Worm (Caenorhabditis elegans): Measurements from ENCODE around the gene ZK688.5.

The ZK688.5 gene

DNA sequence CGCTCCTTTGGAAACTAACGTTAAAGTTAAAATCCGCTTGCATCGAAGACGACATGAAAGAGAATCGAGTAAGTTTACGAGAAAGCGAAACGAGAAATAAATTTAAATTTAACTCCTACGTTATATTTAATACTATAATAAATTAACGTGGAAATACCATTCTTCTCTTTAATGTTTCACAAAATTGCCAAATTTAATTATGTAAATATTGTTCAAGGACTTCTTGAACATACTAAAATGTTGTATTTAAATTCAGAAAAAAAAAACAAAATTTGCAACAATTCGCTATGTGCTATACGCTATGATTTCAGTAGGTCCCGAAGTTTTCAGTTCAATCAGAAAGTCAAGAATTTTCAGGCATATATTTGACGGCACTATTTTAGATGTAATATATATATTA, 5.5 kb upstream of the ZK688.5 start, which contains the start of gene ZK688.10:
Gene ZK688.10, minus strand, starts transcription at position 101 of the 400 bp plus-strand sequence.
- TF ChIP-seq aha-1 (tag; optimal IDR thresholded peaks at IDR 0.05) (no peak), hlh-4 (tag; optimal IDR thresholded peaks at IDR 0.05) (no peak), egl-13 (tag; optimal IDR thresholded peaks at IDR 0.05) (no peak), nhr-47 (tag; optimal IDR thresholded peaks at IDR 0.05) (no peak), elt-3 (tag; optimal IDR thresholded peaks at IDR 0.05) (no peak), efl-3 (GFP tag; optimal IDR thresholded peaks at IDR 0.05) (no peak), nhr-237 (tag; optimal IDR thresholded peaks at IDR 0.05) (no peak), sup-37 (GFP tag; optimal IDR thresholded peaks at IDR 0.05) (no peak), nhr-28 (tag; optimal IDR thresholded peaks at IDR 0.05) (no peak), F16B12.6 (tag; optimal IDR thresholded peaks at IDR 0.05) (no peak), unc-86 (tag; optimal IDR thresholded peaks at IDR 0.05) (no peak), lin-13 (GFP tag; optimal IDR thresholded peaks at IDR 0.05) (no peak)

DNA sequence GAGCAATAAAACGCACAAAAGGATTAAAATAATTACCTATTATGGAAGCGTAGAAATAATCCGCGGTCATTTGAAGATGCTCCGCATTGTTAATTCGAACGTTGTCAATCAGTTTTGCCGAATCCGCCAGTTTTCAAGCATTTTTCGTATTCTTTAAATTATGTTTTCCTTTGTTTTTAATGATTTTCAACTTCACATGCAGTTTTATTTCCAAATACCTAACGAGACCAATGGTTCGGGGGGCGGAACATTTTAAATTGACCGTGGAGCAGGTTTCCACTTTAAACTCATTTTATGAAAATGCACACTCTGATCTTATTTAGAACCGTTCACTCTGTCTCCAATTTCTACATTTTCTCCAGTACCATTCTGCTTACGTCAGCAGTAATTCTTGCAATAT, 3.3 kb upstream of the ZK688.5 start, which contains the start of gene ZK688.4:
Gene ZK688.4, plus strand, starts transcription at position 301 of the 400 bp plus-strand sequence.
- no peak for TF ChIP-seq dsc-1 (tag; optimal IDR thresholded peaks at IDR 0.05)
- no peak for TF ChIP-seq nhr-12 (tag; optimal IDR thresholded peaks at IDR 0.05)
- no peak for TF ChIP-seq aha-1 (tag; optimal IDR thresholded peaks at IDR 0.05)

DNA sequence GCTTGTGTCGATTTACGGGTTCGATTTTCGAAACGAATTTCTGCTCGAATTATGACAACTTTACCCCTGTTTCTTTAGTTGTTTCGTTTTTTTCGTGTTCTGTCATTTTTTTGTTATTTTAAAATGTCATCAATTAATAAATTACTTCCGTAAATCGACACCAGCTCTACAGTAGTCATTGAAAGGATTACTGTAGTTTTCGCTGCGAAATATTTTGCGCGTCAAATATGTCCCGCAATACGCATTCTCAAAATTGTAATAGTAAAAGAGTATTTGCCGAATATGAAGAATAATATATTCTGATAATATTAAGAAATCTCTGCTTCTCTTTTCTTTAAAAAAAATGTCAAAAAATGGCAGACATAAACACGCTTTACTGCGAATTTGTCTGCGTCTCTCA, 1.8 kb upstream of the ZK688.5 start:
- no peak for TF ChIP-seq efl-1 (optimal IDR thresholded peaks at IDR 0.05)
- peak in 1 of 2 experiments; percentile 54 for TF ChIP-seq efl-1 (GFP tag; optimal IDR thresholded peaks at IDR 0.05 in 1 of 2)
- peak; percentile 27 for TF ChIP-seq fkh-8 (tag; optimal IDR thresholded peaks at IDR 0.05)
- TF ChIP-seq efl-3 (GFP tag; optimal IDR thresholded peaks at IDR 0.05), result no peak

DNA sequence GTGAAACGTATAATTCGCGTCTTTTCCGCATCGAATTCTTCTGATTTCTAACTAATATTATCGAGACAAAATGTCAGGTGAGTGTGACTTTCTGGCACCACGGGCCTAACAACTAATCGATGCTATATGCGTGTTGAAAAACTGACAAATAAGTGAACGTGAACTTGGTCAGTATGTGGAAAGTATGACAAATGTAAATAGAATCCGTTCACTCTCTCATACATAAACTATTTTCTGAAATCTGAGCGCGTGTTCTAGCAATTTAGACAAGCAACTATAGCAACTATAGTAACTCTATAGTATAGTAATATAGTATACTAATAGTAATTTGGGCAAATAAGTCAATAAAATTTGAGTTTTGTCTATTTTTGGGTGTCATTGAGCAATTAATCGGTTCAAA, 910 bp upstream of the ZK688.5 start:
- TF ChIP-seq alr-1 (tag; optimal IDR thresholded peaks at IDR 0.05; ENCODE audit: borderline replicate concordance) (no peak), nhr-71 (tag; optimal IDR thresholded peaks at IDR 0.05) (no peak), ceh-82 (tag; optimal IDR thresholded peaks at IDR 0.05) (no peak), mef-2 (tag; optimal IDR thresholded peaks at IDR 0.05) (no peak), ceh-88 (GFP tag; IDR thresholded peaks at IDR 0.05) (no peak), elt-3 (tag; optimal IDR thresholded peaks at IDR 0.05) (no peak), C04F5.9 (tag; optimal IDR thresholded peaks at IDR 0.05) (no peak)

DNA sequence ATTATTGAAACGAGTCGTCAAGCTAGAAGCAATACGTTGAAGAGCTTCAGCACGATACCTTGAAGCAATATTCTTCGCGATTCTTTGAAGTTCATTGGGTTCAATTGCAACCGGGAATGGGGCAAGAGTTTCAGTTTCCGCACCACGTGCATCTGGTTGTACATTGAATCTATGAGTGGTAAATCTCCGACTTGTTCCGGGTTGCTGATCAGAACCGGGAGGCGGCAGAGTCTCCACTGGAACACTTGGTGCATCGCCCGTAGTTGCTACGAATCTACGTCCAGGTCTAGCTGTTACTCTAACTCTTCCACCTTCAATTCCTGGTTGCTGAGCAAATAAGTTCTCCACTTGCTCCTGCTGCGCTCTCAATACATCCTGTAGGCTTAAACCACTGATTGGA, 2.4 kb downstream of the ZK688.5 start:
- TF ChIP-seq efl-1 (optimal IDR thresholded peaks at IDR 0.05) (no peak), efl-1 (GFP tag; optimal IDR thresholded peaks at IDR 0.05 in 1 of 2) (peak in 1 of 2 experiments; percentile 91), grh-1 (GFP tag; IDR thresholded peaks at IDR 0.05) (no peak), elt-2 (tag; optimal IDR thresholded peaks at IDR 0.05) (no peak), C04F5.9 (tag; optimal IDR thresholded peaks at IDR 0.05) (no peak), unc-130 (tag; optimal IDR thresholded peaks at IDR 0.05) (no peak)

DNA sequence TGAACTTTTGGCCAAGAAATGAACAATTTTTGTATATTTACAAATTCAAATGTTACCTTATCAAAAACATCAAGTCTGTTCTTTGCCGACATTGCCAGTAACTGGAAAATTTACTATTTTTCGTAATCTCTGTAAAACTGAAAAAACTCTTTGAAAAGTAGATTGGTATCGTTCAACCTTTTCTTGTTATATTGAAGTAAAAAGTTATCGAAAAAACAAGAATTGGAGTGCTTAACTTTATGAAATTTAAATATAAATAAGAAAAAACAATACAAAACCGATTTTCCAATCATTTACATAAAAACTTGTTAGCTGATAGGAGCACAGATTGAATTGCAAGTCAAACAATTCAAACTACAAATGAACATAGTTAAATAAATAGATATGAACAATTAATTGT, 6.6 kb downstream of the ZK688.5 start, which contains the start of gene ZK688.11:
Gene ZK688.11, minus strand, starts transcription at position 101 of the 400 bp plus-strand sequence.
- no peak for TF ChIP-seq unc-62 (GFP tag; optimal IDR thresholded peaks at IDR 0.05)
- TF ChIP-seq sox-4 (tag; optimal IDR thresholded peaks at IDR 0.05), result no peak
- TF ChIP-seq unc-30 (tag; optimal IDR thresholded peaks at IDR 0.05), result no peak
- no peak for TF ChIP-seq pqm-1 (tag; optimal IDR thresholded peaks at IDR 0.05)
- no peak for TF ChIP-seq nhr-84 (tag; optimal IDR thresholded peaks at IDR 0.05)
- no peak for TF ChIP-seq lin-39 (tag; optimal IDR thresholded peaks at IDR 0.05)
- no peak for TF ChIP-seq isw-1 (GFP tag; IDR thresholded peaks at IDR 0.05)
- no peak for TF ChIP-seq dsc-1 (tag; optimal IDR thresholded peaks at IDR 0.05)
- no peak for TF ChIP-seq nhr-85 (tag)
- no peak for TF ChIP-seq elt-3 (tag; optimal IDR thresholded peaks at IDR 0.05)
- TF ChIP-seq nhr-20 (tag; optimal IDR thresholded peaks at IDR 0.05), result no peak
- no peak for TF ChIP-seq nhr-71 (tag; optimal IDR thresholded peaks at IDR 0.05)
- no peak for TF ChIP-seq lin-15B (tag; optimal IDR thresholded peaks at IDR 0.05)
- no peak for TF ChIP-seq mep-1 (tag; optimal IDR thresholded peaks at IDR 0.05)
- no peak for TF ChIP-seq rnt-1 (tag; optimal IDR thresholded peaks at IDR 0.05)

All from whole organism, L1 larva.